Worm (Caenorhabditis elegans) whole organism, L3 larva: Measurements from ENCODE around the gene clec-194.

Experiments used
- R02D3.7 ChIP-seq: fragments of 150-350 bp; optimal IDR thresholded peaks from 2 replicates; lab custom pipeline; 2014; ENCODE audit warnings: missing biosample characterization, missing genetic modification characterization
- ZK546.5 ChIP-seq: sonication (generic microtip); optimal IDR thresholded peaks from 2 replicates; lab custom pipeline; 2017; ENCODE audit warnings: missing biosample characterization, missing genetic modification characterization
- aly-2 ChIP-seq: fragments of 150-350 bp; optimal IDR thresholded peaks from 2 replicates; lab custom pipeline; 2014; ENCODE audit warnings: missing biosample characterization, missing genetic modification characterization
- ama-1 ChIP-seq: fragments of 150-350 bp; optimal IDR thresholded peaks from 2 replicates; lab custom pipeline; 2018
- ceh-16 ChIP-seq: sonication (generic microtip); optimal IDR thresholded peaks from 2 replicates; lab custom pipeline; 2017; ENCODE audit warnings: missing biosample characterization, missing genetic modification characterization
- ceh-28 ChIP-seq: fragments of 150-350 bp; optimal IDR thresholded peaks from 2 replicates; lab custom pipeline; 2014; ENCODE audit warnings: missing biosample characterization, missing genetic modification reagents, missing genetic modification characterization
- ceh-82 ChIP-seq: fragments of 150-350 bp; optimal IDR thresholded peaks from 2 replicates; lab custom pipeline; 2014; ENCODE audit warnings: missing biosample characterization, missing genetic modification characterization
- ceh-9 ChIP-seq: sonication (generic microtip); optimal IDR thresholded peaks from 2 replicates; lab custom pipeline; 2018; ENCODE audit warnings: missing biosample characterization, missing genetic modification characterization
- daf-12 ChIP-seq: fragments of 150-350 bp; optimal IDR thresholded peaks from 2 replicates; lab custom pipeline; 2014; ENCODE audit warnings: missing biosample characterization, missing genetic modification reagents, missing genetic modification characterization
- egl-27 ChIP-seq: sonication (generic microtip); optimal IDR thresholded peaks from 4 replicates; lab custom pipeline; 2017; ENCODE audit warnings: missing biosample characterization, missing genetic modification reagents, missing genetic modification characterization
- egl-5 ChIP-seq: fragments of 150-350 bp; optimal IDR thresholded peaks from 2 replicates; lab custom pipeline; 2017; ENCODE audit warnings: missing biosample characterization, missing genetic modification reagents, missing genetic modification characterization, inconsistent platforms
- elt-1 ChIP-seq: fragments of 150-350 bp; optimal IDR thresholded peaks from 2 replicates; lab custom pipeline; 2014; ENCODE audit warnings: missing biosample characterization, missing genetic modification characterization
- elt-2 ChIP-seq: sonication (generic microtip); optimal IDR thresholded peaks from 2 replicates; lab custom pipeline; 2016; ENCODE audit warnings: missing genetic modification reagents, mild to moderate bottlenecking, missing genetic modification characterization, missing compliant biosample characterization
- elt-3 ChIP-seq, 3 experiments: fragments of 150-350 bp in 1 of 3; sonication (generic microtip) in 2 of 3; optimal IDR thresholded peaks; 2 replicates in 2 of 3; 4 replicates in 1 of 3; lab custom pipeline; 2014 to 2017; ENCODE audit warnings: missing biosample characterization in 3 of 3, missing genetic modification characterization in 3 of 3
- eor-1 ChIP-seq, 2 experiments: fragments of 150-350 bp; optimal IDR thresholded peaks; 2 replicates each; lab custom pipeline; 2014 to 2018; ENCODE audit warnings: missing biosample characterization in 2 of 2, missing genetic modification characterization in 2 of 2
- fkh-10 ChIP-seq: sonication (generic microtip); optimal IDR thresholded peaks from 2 replicates; lab custom pipeline; 2017; ENCODE audit warnings: missing biosample characterization, missing genetic modification reagents, missing genetic modification characterization
- fkh-2 ChIP-seq: fragments of 150-350 bp; optimal IDR thresholded peaks from 2 replicates; lab custom pipeline; 2014; ENCODE audit warnings: missing biosample characterization, missing genetic modification reagents, missing genetic modification characterization
- fos-1 ChIP-seq: fragments of 150-350 bp; optimal IDR thresholded peaks from 2 replicates; lab custom pipeline; 2014; ENCODE audit warnings: missing biosample characterization, missing genetic modification characterization
- hmg-11 ChIP-seq: sonication (generic microtip); optimal IDR thresholded peaks from 2 replicates; lab custom pipeline; 2016; ENCODE audit warnings: missing genetic modification characterization, missing compliant biosample characterization
- jun-1 ChIP-seq: fragments of 150-350 bp; optimal IDR thresholded peaks from 2 replicates; lab custom pipeline; 2014; ENCODE audit warnings: missing biosample characterization, missing genetic modification reagents, missing genetic modification characterization
- lin-15B ChIP-seq: fragments of 150-350 bp; optimal IDR thresholded peaks from 2 replicates; lab custom pipeline; 2014; ENCODE audit warnings: missing biosample characterization, missing genetic modification characterization
- lin-39 ChIP-seq: fragments of 150-350 bp; optimal IDR thresholded peaks from 2 replicates; lab custom pipeline; 2018; ENCODE audit warnings: missing biosample characterization, missing genetic modification reagents, missing genetic modification characterization
- lsy-12 ChIP-seq: sonication (generic microtip); optimal IDR thresholded peaks from 2 replicates; lab custom pipeline; 2016; ENCODE audit warnings: mild to moderate bottlenecking, missing genetic modification characterization, missing compliant biosample characterization
- mdl-1 ChIP-seq: fragments of 150-350 bp; optimal IDR thresholded peaks from 2 replicates; lab custom pipeline; 2014; ENCODE audit warnings: missing biosample characterization, missing genetic modification characterization
- mml-1 ChIP-seq: fragments of 150-350 bp; sonication (generic microtip); optimal IDR thresholded peaks from 3 replicates; lab custom pipeline; 2014; ENCODE audit warnings: missing biosample characterization, missing genetic modification characterization
- nfya-1 ChIP-seq: sonication (generic microtip); optimal IDR thresholded peaks from 2 replicates; lab custom pipeline; 2017; ENCODE audit warnings: missing genetic modification characterization, mild to moderate bottlenecking, missing compliant biosample characterization, antibody characterized with exemption, moderate library complexity; ENCODE audit not compliant: insufficient read depth
- nhr-11 ChIP-seq: fragments of 150-350 bp; optimal IDR thresholded peaks from 2 replicates; lab custom pipeline; 2014; ENCODE audit warnings: missing biosample characterization, missing genetic modification characterization
- nhr-12 ChIP-seq: fragments of 150-350 bp; optimal IDR thresholded peaks from 2 replicates; lab custom pipeline; 2014; ENCODE audit warnings: missing biosample characterization, missing genetic modification characterization
- nhr-23 ChIP-seq: fragments of 150-350 bp; optimal IDR thresholded peaks from 2 replicates; lab custom pipeline; 2014; ENCODE audit warnings: missing biosample characterization, missing genetic modification reagents, missing genetic modification characterization
- nhr-237 ChIP-seq: fragments of 150-350 bp; optimal IDR thresholded peaks from 2 replicates; lab custom pipeline; 2014; ENCODE audit warnings: missing biosample characterization, missing genetic modification characterization
- nhr-25 ChIP-seq: sonication (generic microtip); optimal IDR thresholded peaks from 2 replicates; lab custom pipeline; 2017; ENCODE audit warnings: missing biosample characterization, missing genetic modification characterization
- nhr-28 ChIP-seq: fragments of 150-350 bp; optimal IDR thresholded peaks from 2 replicates; lab custom pipeline; 2014; ENCODE audit warnings: missing biosample characterization, missing genetic modification characterization
- nhr-43 ChIP-seq: sonication (generic microtip); optimal IDR thresholded peaks from 2 replicates; lab custom pipeline; 2016; ENCODE audit warnings: mild to moderate bottlenecking, missing genetic modification characterization, missing compliant biosample characterization; ENCODE audit not compliant: poor library complexity, severe bottlenecking
- nhr-67 ChIP-seq: fragments of 150-350 bp; optimal IDR thresholded peaks from 2 replicates; lab custom pipeline; 2014; ENCODE audit warnings: missing biosample characterization, missing genetic modification characterization
- nhr-76 ChIP-seq: fragments of 150-350 bp; sonication (generic microtip); optimal IDR thresholded peaks from 5 replicates; lab custom pipeline; 2014; ENCODE audit warnings: missing biosample characterization, missing genetic modification characterization
- nhr-77 ChIP-seq: fragments of 150-350 bp; optimal IDR thresholded peaks from 2 replicates; lab custom pipeline; 2014; ENCODE audit warnings: missing biosample characterization, missing genetic modification characterization
- pha-4 ChIP-seq: fragments of 150-350 bp; optimal IDR thresholded peaks from 2 replicates; lab custom pipeline; 2014; ENCODE audit warnings: missing biosample characterization, missing genetic modification reagents, missing genetic modification characterization
- pqm-1 ChIP-seq: fragments of 150-350 bp; optimal IDR thresholded peaks from 2 replicates; lab custom pipeline; 2017; ENCODE audit warnings: missing biosample characterization, missing genetic modification characterization, inconsistent platforms
- sea-2 ChIP-seq: fragments of 150-350 bp; sonication (generic microtip); optimal IDR thresholded peaks from 4 replicates; lab custom pipeline; 2014; ENCODE audit warnings: missing biosample characterization, missing genetic modification reagents, missing genetic modification characterization
- skn-1 ChIP-seq: fragments of 150-350 bp; optimal IDR thresholded peaks from 2 replicates; lab custom pipeline; 2014; ENCODE audit warnings: missing biosample characterization, missing genetic modification characterization
- snpc-4 ChIP-seq: fragments of 150-350 bp; optimal IDR thresholded peaks from 2 replicates; lab custom pipeline; 2014; ENCODE audit warnings: missing biosample characterization, missing genetic modification characterization
- tbx-2 ChIP-seq: sonication (generic microtip); optimal IDR thresholded peaks from 2 replicates; lab custom pipeline; 2016; ENCODE audit warnings: mild to moderate bottlenecking, missing genetic modification characterization, missing compliant biosample characterization
- unc-62 ChIP-seq: fragments of 150-350 bp; sonication (generic microtip); optimal IDR thresholded peaks from 4 replicates; lab custom pipeline; 2014; ENCODE audit warnings: missing biosample characterization, missing genetic modification reagents, missing genetic modification characterization
- zag-1 ChIP-seq: fragments of 150-350 bp; optimal IDR thresholded peaks from 2 replicates; lab custom pipeline; 2014; ENCODE audit warnings: missing biosample characterization, missing genetic modification characterization
- ztf-11 ChIP-seq: fragments of 150-350 bp; optimal IDR thresholded peaks from 2 replicates; lab custom pipeline; 2014; ENCODE audit warnings: missing biosample characterization, missing genetic modification characterization
- ztf-4 ChIP-seq: fragments of 150-350 bp; optimal IDR thresholded peaks from 2 replicates; lab custom pipeline; 2014; ENCODE audit warnings: missing biosample characterization, missing genetic modification characterization

The clec-194 gene

ce11 chrIV:16863431-16863895, 32.0 kb downstream of the clec-194 start, which contains the start of the genes mel-46 and lsy-13:
TSS of gene mel-46 (minus strand) at chrIV:16863481.
TSS of gene lsy-13 (plus strand) at chrIV:16863870.
- TF ChIP-seq elt-3 (tag; optimal IDR thresholded peaks at IDR 0.05; lab: Kevin White, UChicago) (no peak), nfya-1 (tag; lab: Kevin White, UChicago) (peak; percentile 55), egl-27 (no peak), snpc-4 (peak; percentile 68), nhr-23 (tag; lab: Kevin White, UChicago) (peak; percentile 37), egl-5 (tag; lab: Kevin White, UChicago) (no peak), R02D3.7 (tag; lab: Kevin White, UChicago) (peak; percentile 33), lin-39 (tag; lab: Kevin White, UChicago) (peak; percentile 27), ztf-4 (tag; lab: Kevin White, UChicago) (no peak), nhr-11 (tag; lab: Kevin White, UChicago) (no peak), ceh-9 (no peak), ceh-16 (no peak), hmg-11 (peak; percentile 45), fkh-2 (tag; lab: Kevin White, UChicago) (no peak), jun-1 (tag; lab: Kevin White, UChicago) (no peak), ceh-28 (tag; lab: Kevin White, UChicago) (peak; percentile 49), skn-1 (tag; lab: Kevin White, UChicago) (peak; percentile 60), zag-1 (tag; lab: Kevin White, UChicago) (no peak), lsy-12 (tag; lab: Kevin White, UChicago) (no peak), daf-12 (tag; lab: Kevin White, UChicago) (no peak), lin-15B (tag; lab: Kevin White, UChicago) (peak; percentile 35), pha-4 (tag; lab: Kevin White, UChicago) (peak; percentile 82), mml-1 (tag; lab: Kevin White, UChicago) (no peak), unc-62 (no peak), sea-2 (no peak), nhr-77 (tag; lab: Kevin White, UChicago) (no peak), ztf-11 (tag; lab: Kevin White, UChicago) (no peak), elt-2 (peak; percentile 5)

ce11 chrIV:16864876-16865275, 33.4 kb downstream of the clec-194 start:
- TF ChIP-seq elt-2 (no peak), nhr-76 (no peak), sea-2 (no peak), egl-27 (no peak)

ce11 chrIV:16865487-16865886, 34.0 kb downstream of the clec-194 start, which contains the start of gene gtsf-1:
TSS of gene gtsf-1 (plus strand) at chrIV:16865840.
- TF ChIP-seq zag-1 (tag; lab: Kevin White, UChicago) (peak; percentile 41), fos-1 (tag; lab: Kevin White, UChicago) (no peak), sea-2 (no peak), eor-1 (tag; optimal IDR thresholded peaks at IDR 0.05; lab: Kevin White, UChicago) (no peak), elt-3 (tag; optimal IDR thresholded peaks at IDR 0.05; lab: Kevin White, UChicago) (no peak), mdl-1 (tag; lab: Kevin White, UChicago) (no peak), lsy-12 (tag; lab: Kevin White, UChicago) (peak; percentile 17), R02D3.7 (tag; lab: Kevin White, UChicago) (peak; percentile 99), unc-62 (no peak), nhr-11 (tag; lab: Kevin White, UChicago) (no peak), nhr-12 (tag; lab: Kevin White, UChicago) (no peak), nfya-1 (tag; lab: Kevin White, UChicago) (peak; percentile 83), lin-39 (tag; lab: Kevin White, UChicago) (peak; percentile 90), pha-4 (tag; lab: Kevin White, UChicago) (peak; percentile 79), nhr-77 (tag; lab: Kevin White, UChicago) (no peak), nhr-23 (tag; lab: Kevin White, UChicago) (peak; percentile 74), ztf-11 (tag; lab: Kevin White, UChicago) (no peak), lin-15B (tag; lab: Kevin White, UChicago) (peak; percentile 88), nhr-28 (no peak), ceh-28 (tag; lab: Kevin White, UChicago) (peak; percentile 74), hmg-11 (peak; percentile 88), nhr-237 (tag; lab: Kevin White, UChicago) (no peak), nhr-76 (no peak), ceh-9 (no peak), ztf-4 (tag; lab: Kevin White, UChicago) (no peak), skn-1 (tag; lab: Kevin White, UChicago) (peak; percentile 60), egl-5 (tag; lab: Kevin White, UChicago) (peak; percentile 65), daf-12 (tag; lab: Kevin White, UChicago) (no peak), jun-1 (tag; lab: Kevin White, UChicago) (peak; percentile 47), tbx-2 (tag; lab: Kevin White, UChicago) (peak; percentile 42), elt-1 (tag; lab: Kevin White, UChicago) (no peak), nhr-25 (tag; lab: Kevin White, UChicago) (peak; percentile 60), nhr-43 (tag; lab: Kevin White, UChicago) (no peak), nhr-67 (tag; lab: Kevin White, UChicago) (no peak), ama-1 (lab: Kevin White, UChicago) (peak; percentile 54), ceh-16 (no peak), ceh-82 (peak; percentile 38), mml-1 (tag; lab: Kevin White, UChicago) (no peak), elt-2 (peak; percentile 51), fkh-10 (peak; percentile 16), pqm-1 (peak; percentile 23), aly-2 (tag; lab: Kevin White, UChicago) (no peak), ZK546.5 (tag; lab: Kevin White, UChicago) (no peak)
